Fruit fly (Drosophila melanogaster): Measurements from ENCODE around the gene CG14634.

The CG14634 gene

DNA sequence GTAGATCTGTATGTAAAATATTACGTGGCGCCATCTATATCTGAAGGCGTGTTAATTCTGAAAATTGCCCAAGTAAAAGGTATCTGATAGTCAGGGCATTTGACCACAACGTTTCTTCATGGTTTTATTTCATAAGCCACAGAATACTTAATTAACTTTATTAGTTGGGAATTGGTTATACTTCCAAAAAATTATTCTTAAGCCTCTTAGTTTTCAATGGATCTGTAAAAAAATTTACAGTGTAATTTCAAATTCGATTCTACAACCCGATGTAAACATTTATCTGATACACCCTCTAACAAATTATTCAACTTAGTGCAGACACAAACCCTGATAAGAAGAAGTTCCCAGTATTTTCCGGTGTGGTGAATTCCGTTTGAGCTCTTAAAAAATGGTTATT is 18.9 kb upstream of the CG14634 start (continued):
- TF ChIP-seq vvl (GFP tag; IDR thresholded peaks at IDR 0.05) (peak; percentile 26; the same call in 1 of the 2 replicates), crc (GFP tag; optimal IDR thresholded peaks at IDR 0.05) (no peak), tll (GFP tag; optimal IDR thresholded peaks at IDR 0.05) (no peak), HLH4C (GFP tag; IDR thresholded peaks at IDR 0.05; ENCODE audit: partially characterized antibody) (peak; percentile 76), hb (GFP tag; IDR thresholded peaks at IDR 0.05; ENCODE audit: partially characterized antibody) (peak; percentile 67), CG7963 (GFP tag; IDR thresholded peaks at IDR 0.05; ENCODE audit: partially characterized antibody) (peak; percentile 24; the same call in 1 of the 3 replicates), CG1233 (GFP tag; optimal IDR thresholded peaks at IDR 0.05) (no peak), chn (GFP tag; optimal IDR thresholded peaks at IDR 0.05) (peak; percentile 16), trh (GFP tag; optimal IDR thresholded peaks at IDR 0.05) (no peak), fru (optimal IDR thresholded peaks at IDR 0.05) (no peak), kah (GFP tag; optimal IDR thresholded peaks at IDR 0.05) (no peak), Xrp1 (GFP tag; IDR thresholded peaks at IDR 0.05) (peak; percentile 35; the same call in 1 of the 2 replicates), CG11504 (tag; optimal IDR thresholded peaks at IDR 0.05) (peak; percentile 54), amos (GFP tag; IDR thresholded peaks at IDR 0.05; ENCODE audit: partially characterized antibody) (peak; percentile 20; the same call in 1 of the 2 replicates), Usf (GFP tag; optimal IDR thresholded peaks at IDR 0.05) (no peak), wdn (GFP tag; IDR thresholded peaks at IDR 0.05) (0 out of 2 replicates have a peak, but pooled peaks have one; percentile 31), Hsf (GFP tag; optimal IDR thresholded peaks at IDR 0.05) (peak; percentile 32), Med (GFP tag) (peak; percentile 73), CG1603 (tag; optimal IDR thresholded peaks at IDR 0.05) (no peak), fd96Cb (tag; optimal IDR thresholded peaks at IDR 0.05) (peak; percentile 12), PHDP (tag; optimal IDR thresholded peaks at IDR 0.05) (no peak), CG2120 (GFP tag; optimal IDR thresholded peaks at IDR 0.05) (peak; percentile 35), Fer1 (GFP tag; optimal IDR thresholded peaks at IDR 0.05) (peak; percentile 6), CG12659 (GFP tag; optimal IDR thresholded peaks at IDR 0.05) (peak; percentile 10), CHES-1-like (GFP tag; optimal IDR thresholded peaks at IDR 0.05) (no peak), tna (GFP tag; IDR thresholded peaks at IDR 0.05; ENCODE audit: partially characterized antibody) (peak; percentile 38; the same call in 1 of the 2 replicates), CG6689 (GFP tag; IDR thresholded peaks at IDR 0.05) (0 out of 2 replicates have a peak, but pooled peaks have one; percentile 19), CG11247 (GFP tag; IDR thresholded peaks at IDR 0.05) (no peak), ind (GFP tag; optimal IDR thresholded peaks at IDR 0.05) (peak; percentile 25), cas (GFP tag; IDR thresholded peaks at IDR 0.05) (no peak), CG13424 (tag; optimal IDR thresholded peaks at IDR 0.05) (peak; percentile 13), CG13287 (GFP tag; IDR thresholded peaks at IDR 0.05; ENCODE audit: partially characterized antibody) (peak; percentile 10; the same call in 1 of the 2 replicates), CG10267 (tag; optimal IDR thresholded peaks at IDR 0.05) (peak; percentile 8), Hr51 (GFP tag; optimal IDR thresholded peaks at IDR 0.05) (peak in 1 of 2 experiments; percentile 50), CG12155 (GFP tag; optimal IDR thresholded peaks at IDR 0.05) (no peak), Kr (GFP tag; optimal IDR thresholded peaks at IDR 0.05) (no peak), CG14710 (tag; optimal IDR thresholded peaks at IDR 0.05) (peak; percentile 56), dmrt99B (tag; optimal IDR thresholded peaks at IDR 0.05) (peak; percentile 38), inv (GFP tag; IDR thresholded peaks at IDR 0.05; ENCODE audit: partially characterized antibody) (peak; percentile 22; the same call in 1 of the 2 replicates), Sox102F (GFP tag; optimal IDR thresholded peaks at IDR 0.05) (peak; percentile 52), CG4424 (GFP tag; optimal IDR thresholded peaks at IDR 0.05) (peak; percentile 26), Aef1 (GFP tag; IDR thresholded peaks at IDR 0.05) (0 out of 3 replicates have a peak, but pooled peaks have one; percentile 9), vnd (GFP tag; IDR thresholded peaks at IDR 0.05; ENCODE audit: partially characterized antibody) (peak; percentile 30; the same call in 1 of the 3 replicates), D19B (GFP tag; optimal IDR thresholded peaks at IDR 0.05) (peak; percentile 65), CG12391 (tag; optimal IDR thresholded peaks at IDR 0.05) (peak; percentile 23), CG1602 (GFP tag; optimal IDR thresholded peaks at IDR 0.05) (peak; percentile 11), Scr (GFP tag; IDR thresholded peaks at IDR 0.05; ENCODE audit: partially characterized antibody) (peak; percentile 39; the same call in 1 of the 2 replicates)
